Worm (Caenorhabditis elegans): ENCODE measurements around the gene W02B12.1.

DNA sequence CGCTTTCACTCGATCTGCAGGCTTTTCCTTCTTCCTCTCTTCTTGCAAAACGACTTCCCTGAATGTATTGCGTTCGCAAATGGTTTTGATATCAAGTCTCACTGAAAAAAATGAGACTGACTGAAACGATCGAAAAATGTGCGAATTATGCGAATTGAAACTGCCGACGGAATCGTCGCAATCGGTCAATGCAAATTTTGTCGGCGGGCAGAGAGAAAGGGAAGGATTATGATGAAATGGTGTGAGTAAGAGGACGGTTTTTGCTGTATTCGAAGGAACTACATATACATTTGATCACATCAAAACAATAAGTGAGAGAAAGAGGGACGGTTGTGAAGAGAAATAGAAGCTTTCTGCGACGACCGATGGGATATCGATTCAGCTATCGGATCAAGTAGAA lies 33.1 kb upstream of the W02B12.1 start, which contains the start of gene C05D12.1:
- no peak for TF ChIP-seq ama-1 (optimal IDR thresholded peaks at IDR 0.05)
- no peak for TF ChIP-seq scrt-1 (GFP tag; IDR thresholded peaks at IDR 0.05)
- TF ChIP-seq pes-1 (GFP tag; IDR thresholded peaks at IDR 0.05) = no peak
- TF ChIP-seq flt-1 (GFP tag; IDR thresholded peaks at IDR 0.05) = no peak
- no peak for TF ChIP-seq hmbx-1 (tag; optimal IDR thresholded peaks at IDR 0.05)
- no peak for TF ChIP-seq ceh-13 (GFP tag; optimal IDR thresholded peaks at IDR 0.05)
- no peak for TF ChIP-seq sea-1 (GFP tag; conservative IDR thresholded peaks at IDR 0.05)

Data from whole organism, early embryonic.